Worm (Caenorhabditis elegans) whole organism, L2 larva: Measurements from ENCODE around the gene nlp-60.

Experiments used
- ZK546.5 ChIP-seq: sonication (generic microtip); optimal IDR thresholded peaks from 2 replicates; lab custom pipeline; 2017; ENCODE audit warnings: missing biosample characterization, missing genetic modification characterization
- blmp-1 ChIP-seq: sonication (generic microtip); optimal IDR thresholded peaks from 2 replicates; lab custom pipeline; 2017; ENCODE audit warnings: missing genetic modification characterization, mild to moderate bottlenecking, missing compliant biosample characterization, antibody characterized with exemption, moderate library complexity; ENCODE audit not compliant: insufficient read depth
- ceh-16 ChIP-seq: fragments of 150-350 bp; optimal IDR thresholded peaks from 2 replicates; lab custom pipeline; 2014; ENCODE audit warnings: missing biosample characterization, missing genetic modification characterization
- elt-1 ChIP-seq: fragments of 150-350 bp; optimal IDR thresholded peaks from 2 replicates; lab custom pipeline; 2014; ENCODE audit warnings: missing biosample characterization, missing genetic modification characterization
- elt-3 ChIP-seq: sonication (generic microtip); optimal IDR thresholded peaks from 2 replicates; lab custom pipeline; 2017; ENCODE audit warnings: missing biosample characterization, missing genetic modification characterization
- fos-1 ChIP-seq: fragments of 150-350 bp; optimal IDR thresholded peaks from 2 replicates; lab custom pipeline; 2014; ENCODE audit warnings: missing biosample characterization, missing genetic modification characterization
- nhr-12 ChIP-seq: fragments of 150-350 bp; optimal IDR thresholded peaks from 2 replicates; lab custom pipeline; 2014; ENCODE audit warnings: missing biosample characterization, missing genetic modification characterization
- nhr-25 ChIP-seq: fragments of 150-350 bp; sonication (generic microtip); optimal IDR thresholded peaks from 3 replicates; lab custom pipeline; 2014; ENCODE audit warnings: missing biosample characterization, missing genetic modification characterization
- snpc-4 ChIP-seq: fragments of 150-350 bp; optimal IDR thresholded peaks from 2 replicates; lab custom pipeline; 2014; ENCODE audit warnings: missing biosample characterization, missing genetic modification characterization
- unc-39 ChIP-seq: fragments of 150-350 bp; optimal IDR thresholded peaks from 2 replicates; lab custom pipeline; 2014; ENCODE audit warnings: missing biosample characterization, missing genetic modification characterization
- unc-62 ChIP-seq: fragments of 150-350 bp; optimal IDR thresholded peaks from 2 replicates; lab custom pipeline; 2014; ENCODE audit warnings: missing biosample characterization, missing genetic modification reagents, missing genetic modification characterization
- ztf-11 ChIP-seq: sonication (generic microtip); optimal IDR thresholded peaks from 2 replicates; lab custom pipeline; 2017; ENCODE audit warnings: missing biosample characterization, missing genetic modification characterization

ce11 chrIV:8705504-8705903, 26.4 kb upstream of the nlp-60 start, which contains the start of gene H23L24.4:
- TF ChIP-seq unc-62 (GFP tag; lab: Kevin White, UChicago) (no peak), elt-3 (tag; lab: Kevin White, UChicago) (no peak), fos-1 (tag; lab: Kevin White, UChicago) (no peak), unc-39 (tag; lab: Kevin White, UChicago) (no peak), blmp-1 (no peak), ceh-16 (tag; lab: Kevin White, UChicago) (no peak), nhr-25 (tag; lab: Kevin White, UChicago) (no peak), elt-1 (tag; lab: Kevin White, UChicago) (no peak), ztf-11 (no peak), snpc-4 (no peak), nhr-12 (no peak), ZK546.5 (tag; lab: Kevin White, UChicago) (no peak)
